Worm (Caenorhabditis elegans): ENCODE data around the gene abhd-5.1.

Gene abhd-5.1

ce11 chrV:4895744-4896143, 48.3 kb downstream of the abhd-5.1 start, which contains the start of gene ugt-9:
TSS of gene ugt-9 (plus strand) at chrV:4896048.
- no peak for TF ChIP-seq lin-39 (tag; optimal IDR thresholded peaks at IDR 0.05)
- TF ChIP-seq egl-27 (tag; optimal IDR thresholded peaks at IDR 0.05) = no peak
- no peak for TF ChIP-seq nhr-77 (tag; optimal IDR thresholded peaks at IDR 0.05)
- no peak for TF ChIP-seq unc-62 (GFP tag; optimal IDR thresholded peaks at IDR 0.05)
- TF ChIP-seq mml-1 (tag; optimal IDR thresholded peaks at IDR 0.05) = no peak
- no peak for TF ChIP-seq ceh-9 (tag; optimal IDR thresholded peaks at IDR 0.05)
- TF ChIP-seq nhr-25 (tag; optimal IDR thresholded peaks at IDR 0.05) = peak; percentile 16

All from whole organism, L3 larva.